Worm (Caenorhabditis elegans): ENCODE data around the gene stau-1.

DNA sequence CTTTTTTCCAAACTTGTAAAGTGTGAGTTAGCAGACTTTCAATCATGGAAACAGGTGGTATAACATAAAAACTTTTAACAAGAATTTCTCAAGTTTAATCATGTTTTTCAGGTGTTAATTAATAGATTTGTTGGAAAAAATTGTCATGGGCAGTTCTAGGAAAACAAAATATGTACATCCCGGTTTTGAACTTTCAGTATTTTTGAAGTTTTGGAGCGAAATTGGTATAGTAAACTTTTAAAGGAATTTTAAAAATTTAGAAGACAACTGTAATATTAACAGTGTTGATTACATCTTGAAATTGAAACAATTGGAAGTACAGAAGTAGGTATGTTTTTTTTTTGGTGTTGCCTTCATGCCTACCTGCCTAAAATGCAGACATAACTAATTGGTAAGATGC is 40.4 kb downstream of the stau-1 start:
- TF ChIP-seq hpl-2 (GFP tag; optimal IDR thresholded peaks at IDR 0.05) (no peak), unc-62 (GFP tag; optimal IDR thresholded peaks at IDR 0.05) (no peak), isw-1 (GFP tag; IDR thresholded peaks at IDR 0.05) (no peak), irx-1 (tag; optimal IDR thresholded peaks at IDR 0.05) (no peak), ztf-11 (tag; optimal IDR thresholded peaks at IDR 0.05) (no peak), unc-130 (tag; optimal IDR thresholded peaks at IDR 0.05) (no peak), fkh-10 (GFP tag; optimal IDR thresholded peaks at IDR 0.05) (no peak), fos-1 (tag; optimal IDR thresholded peaks at IDR 0.05) (no peak)
